Worm (Caenorhabditis elegans) whole organism, early embryonic: ENCODE data around the gene K02E10.5.

Experiments
- B0310.2 ChIP-seq: sonication (generic microtip); optimal IDR thresholded peaks from 2 replicates; lab custom pipeline; 2016; ENCODE audit warnings: mild to moderate bottlenecking, missing genetic modification characterization, missing compliant biosample characterization
- F13C5.2 ChIP-seq: sonication (generic microtip); optimal IDR thresholded peaks from 2 replicates; lab custom pipeline; 2017; ENCODE audit warnings: mild to moderate bottlenecking, missing genetic modification characterization, inconsistent platforms, missing compliant biosample characterization
- aly-1 ChIP-seq: sonication (generic microtip); optimal IDR thresholded peaks from 2 replicates; lab custom pipeline; 2016; ENCODE audit warnings: missing genetic modification characterization, missing compliant biosample characterization
- ama-1 ChIP-seq: fragments of 150-350 bp; optimal IDR thresholded peaks from 2 replicates; lab custom pipeline; 2014
- ceh-13 ChIP-seq: fragments of 200-800 bp; sonication (Bioruptor generic); optimal IDR thresholded peaks from 2 replicates; lab custom pipeline; 2018; ENCODE audit warnings: mild to moderate bottlenecking, missing genetic modification characterization, missing compliant biosample characterization
- ceh-36 ChIP-seq: sonication (generic microtip); optimal IDR thresholded peaks from 2 replicates; lab custom pipeline; 2016; ENCODE audit warnings: missing genetic modification characterization, inconsistent platforms, missing compliant biosample characterization
- ets-7 ChIP-seq: sonication (generic microtip); optimal IDR thresholded peaks from 2 replicates; lab custom pipeline; 2016; ENCODE audit warnings: missing genotype, missing genetic modification characterization, missing compliant biosample characterization
- flt-1 ChIP-seq: fragments of 200-800 bp; sonication (Bioruptor generic); IDR thresholded peaks from 2 replicates; pipeline ENCODE4 v1.3.6; 2022; ENCODE audit warnings: missing genetic modification characterization, missing compliant biosample characterization
- hmbx-1 ChIP-seq: sonication (generic microtip); optimal IDR thresholded peaks from 2 replicates; lab custom pipeline; 2016; ENCODE audit warnings: mild to moderate bottlenecking, missing genetic modification characterization, missing compliant biosample characterization
- hmg-4 ChIP-seq: fragments of 200-800 bp; sonication (Bioruptor generic); optimal IDR thresholded peaks from 2 replicates; lab custom pipeline; 2018; ENCODE audit warnings: mild to moderate bottlenecking, missing genetic modification characterization, missing compliant biosample characterization
- hnd-1 ChIP-seq: sonication (generic microtip); optimal IDR thresholded peaks from 2 replicates; lab custom pipeline; 2016; ENCODE audit warnings: missing genetic modification characterization, missing compliant biosample characterization
- pes-1 ChIP-seq: fragments of 200-800 bp; sonication (Bioruptor generic); IDR thresholded peaks from 2 replicates; pipeline ENCODE4 v1.3.6; 2022; ENCODE audit warnings: missing genetic modification reagents, missing genetic modification characterization, missing compliant biosample characterization
- scrt-1 ChIP-seq: fragments of 200-800 bp; sonication (Bioruptor generic); IDR thresholded peaks from 2 replicates; pipeline ENCODE4 v1.3.6; 2022; ENCODE audit warnings: missing genetic modification characterization, missing compliant biosample characterization
- sea-1 ChIP-seq: fragments of 200-800 bp; sonication (Bioruptor generic); conservative IDR thresholded peaks from 2 replicates; pipeline ENCODE4 v1.3.6; 2022; ENCODE audit warnings: missing genetic modification characterization, missing compliant biosample characterization
- tbx-11 ChIP-seq: fragments of 200-800 bp; sonication (Bioruptor generic); IDR thresholded peaks from 2 replicates; pipeline ENCODE4 v1.3.6; 2022; ENCODE audit warnings: missing genetic modification characterization, missing compliant biosample characterization
- tbx-37 ChIP-seq: fragments of 200-800 bp; sonication (Bioruptor generic); conservative IDR thresholded peaks from 2 replicates; pipeline ENCODE4 v1.3.6; 2022; ENCODE audit warnings: missing genetic modification reagents, missing genetic modification characterization, missing compliant biosample characterization
- tra-4 ChIP-seq: sonication (generic microtip); optimal IDR thresholded peaks from 2 replicates; lab custom pipeline; 2017; ENCODE audit warnings: missing genetic modification characterization, missing compliant biosample characterization

K02E10.5 gene

ce11 chrX:2461742-2462141 is 17.0 kb downstream of the K02E10.5 start:
- TF ChIP-seq hmbx-1 (tag; lab: Kevin White, UChicago) (no peak), hmg-4 (GFP tag; lab: Kevin White, UChicago) (no peak), ama-1 (no peak), B0310.2 (tag; lab: Kevin White, UChicago) (no peak), aly-1 (tag; lab: Kevin White, UChicago) (no peak)

ce11 chrX:2459793-2460192 is 18.9 kb downstream of the K02E10.5 start, which contains the start of gene fox-1:
TSS of gene fox-1 (minus strand) at chrX:2459893.
- TF ChIP-seq ets-7: no peak
- no peak for TF ChIP-seq F13C5.2 (tag; lab: Kevin White, UChicago)
- TF ChIP-seq hnd-1 (tag; lab: Kevin White, UChicago): no peak
- no peak for TF ChIP-seq hmg-4 (GFP tag; lab: Kevin White, UChicago)
- TF ChIP-seq hmbx-1 (tag; lab: Kevin White, UChicago): no peak
- no peak for TF ChIP-seq ceh-13 (GFP tag; lab: Kevin White, UChicago)
- no peak for TF ChIP-seq tra-4
- no peak for TF ChIP-seq aly-1 (tag; lab: Kevin White, UChicago)
- TF ChIP-seq pes-1 (GFP tag; lab: Robert Waterston, UW): no peak
- no peak for TF ChIP-seq scrt-1
- no peak for TF ChIP-seq ama-1
- TF ChIP-seq ceh-36 (tag; lab: Kevin White, UChicago): no peak
- no peak for TF ChIP-seq flt-1
- no peak for TF ChIP-seq sea-1
- TF ChIP-seq tbx-37 (GFP tag; lab: Robert Waterston, UW): no peak
- no peak for TF ChIP-seq B0310.2 (tag; lab: Kevin White, UChicago)
- no peak for TF ChIP-seq tbx-11 (GFP tag; lab: Robert Waterston, UW)

- TF ChIP-seq tbx-37 (GFP tag; lab: Robert Waterston, UW): no peak
- no peak for TF ChIP-seq ceh-13 (GFP tag; lab: Kevin White, UChicago)
- TF ChIP-seq hmg-4 (GFP tag; lab: Kevin White, UChicago): no peak
- no peak for TF ChIP-seq aly-1 (tag; lab: Kevin White, UChicago)
- no peak for TF ChIP-seq tbx-11 (GFP tag; lab: Robert Waterston, UW)
- no peak for TF ChIP-seq ama-1
- TF ChIP-seq ceh-36 (tag; lab: Kevin White, UChicago): no peak
- no peak for TF ChIP-seq pes-1 (GFP tag; lab: Robert Waterston, UW)
- no peak for TF ChIP-seq B0310.2 (tag; lab: Kevin White, UChicago)
- no peak for TF ChIP-seq sea-1
- no peak for TF ChIP-seq hnd-1 (tag; lab: Kevin White, UChicago)
- no peak for TF ChIP-seq scrt-1
Measured at ce11 chrX:2457461-2457860, 21.3 kb downstream of the K02E10.5 start.

- TF ChIP-seq ama-1: no peak
- TF ChIP-seq tra-4: no peak
- no peak for TF ChIP-seq ceh-13 (GFP tag; lab: Kevin White, UChicago)
- TF ChIP-seq ceh-36 (tag; lab: Kevin White, UChicago): no peak
- TF ChIP-seq hmbx-1 (tag; lab: Kevin White, UChicago): no peak
- TF ChIP-seq ets-7: no peak
- TF ChIP-seq tbx-11 (GFP tag; lab: Robert Waterston, UW): no peak
- no peak for TF ChIP-seq tbx-37 (GFP tag; lab: Robert Waterston, UW)
- no peak for TF ChIP-seq hmg-4 (GFP tag; lab: Kevin White, UChicago)
- no peak for TF ChIP-seq sea-1
- no peak for TF ChIP-seq hnd-1 (tag; lab: Kevin White, UChicago)
Measured at ce11 chrX:2456141-2456540, 22.6 kb downstream of the K02E10.5 start.

ce11 chrX:2454914-2455313 is 23.8 kb downstream of the K02E10.5 start:
- no peak for TF ChIP-seq tbx-37 (GFP tag; lab: Robert Waterston, UW)
- no peak for TF ChIP-seq ceh-13 (GFP tag; lab: Kevin White, UChicago)
- TF ChIP-seq ceh-36 (tag; lab: Kevin White, UChicago): no peak
- no peak for TF ChIP-seq aly-1 (tag; lab: Kevin White, UChicago)
- no peak for TF ChIP-seq hmg-4 (GFP tag; lab: Kevin White, UChicago)
- TF ChIP-seq ama-1: no peak
- TF ChIP-seq pes-1 (GFP tag; lab: Robert Waterston, UW): no peak
- no peak for TF ChIP-seq tbx-11 (GFP tag; lab: Robert Waterston, UW)

ce11 chrX:2452716-2453115 is 26.0 kb downstream of the K02E10.5 start:
- peak; percentile 63 for TF ChIP-seq hmg-4 (GFP tag; lab: Kevin White, UChicago)
- TF ChIP-seq pes-1 (GFP tag; lab: Robert Waterston, UW): 0 out of 2 replicates have a peak, but pooled peaks have one; percentile 43
- TF ChIP-seq ets-7: no peak
- no peak for TF ChIP-seq scrt-1
- no peak for TF ChIP-seq tbx-37 (GFP tag; lab: Robert Waterston, UW)

ce11 chrX:2452297-2452696 is 26.4 kb downstream of the K02E10.5 start:
- no peak for TF ChIP-seq hmg-4 (GFP tag; lab: Kevin White, UChicago)
- TF ChIP-seq flt-1: no peak
- TF ChIP-seq hmbx-1 (tag; lab: Kevin White, UChicago): no peak
- no peak for TF ChIP-seq tbx-11 (GFP tag; lab: Robert Waterston, UW)
- no peak for TF ChIP-seq sea-1
- TF ChIP-seq ceh-36 (tag; lab: Kevin White, UChicago): no peak
- no peak for TF ChIP-seq scrt-1
- no peak for TF ChIP-seq F13C5.2 (tag; lab: Kevin White, UChicago)
- TF ChIP-seq tbx-37 (GFP tag; lab: Robert Waterston, UW): no peak
- no peak for TF ChIP-seq ama-1

- TF ChIP-seq tbx-11 (GFP tag; lab: Robert Waterston, UW): no peak
- no peak for TF ChIP-seq pes-1 (GFP tag; lab: Robert Waterston, UW)
- TF ChIP-seq B0310.2 (tag; lab: Kevin White, UChicago): no peak
- TF ChIP-seq F13C5.2 (tag; lab: Kevin White, UChicago): no peak
- no peak for TF ChIP-seq flt-1
- no peak for TF ChIP-seq ceh-13 (GFP tag; lab: Kevin White, UChicago)
- no peak for TF ChIP-seq sea-1
- TF ChIP-seq aly-1 (tag; lab: Kevin White, UChicago): no peak
- TF ChIP-seq scrt-1: no peak
- TF ChIP-seq hmg-4 (GFP tag; lab: Kevin White, UChicago): no peak
- TF ChIP-seq tbx-37 (GFP tag; lab: Robert Waterston, UW): no peak
- TF ChIP-seq ceh-36 (tag; lab: Kevin White, UChicago): no peak
- no peak for TF ChIP-seq hnd-1 (tag; lab: Kevin White, UChicago)
- no peak for TF ChIP-seq ama-1
- TF ChIP-seq ets-7: no peak
- no peak for TF ChIP-seq tra-4
- no peak for TF ChIP-seq hmbx-1 (tag; lab: Kevin White, UChicago)
Measured at ce11 chrX:2450994-2451393, 27.7 kb downstream of the K02E10.5 start.
